Worm (Caenorhabditis elegans): Measurements from ENCODE around the gene ZK892.6.

Gene ZK892.6

ce11 chrII:9967999-9968706 lies 11.8 kb downstream of the ZK892.6 start, which contains the start of the genes R53.4 and psf-1 (continued):
- TF ChIP-seq tbx-2 (tag; optimal IDR thresholded peaks at IDR 0.05) (peak; percentile 72), nhr-71 (tag; optimal IDR thresholded peaks at IDR 0.05) (peak; percentile 81), rnt-1 (tag; optimal IDR thresholded peaks at IDR 0.05) (peak; percentile 91), snu-23 (GFP tag; optimal IDR thresholded peaks at IDR 0.05) (peak; percentile 75), unc-130 (tag; optimal IDR thresholded peaks at IDR 0.05) (peak; percentile 32), aly-2 (tag; optimal IDR thresholded peaks at IDR 0.05) (no peak), lin-35 (GFP tag; optimal IDR thresholded peaks at IDR 0.05) (peak; percentile 87 to 92), C16A3.4 (tag; optimal IDR thresholded peaks at IDR 0.05) (peak; percentile 61), vab-15 (tag; optimal IDR thresholded peaks at IDR 0.05) (peak; percentile 37), lin-14 (GFP tag; optimal IDR thresholded peaks at IDR 0.05) (peak; percentile 75), snpc-4 (tag; optimal IDR thresholded peaks at IDR 0.05) (peak; percentile 23), egl-13 (tag; optimal IDR thresholded peaks at IDR 0.05) (peak; percentile 43), C04F5.9 (tag; optimal IDR thresholded peaks at IDR 0.05) (peak; percentile 14), ces-1 (GFP tag; optimal IDR thresholded peaks at IDR 0.05) (no peak), dsc-1 (tag; optimal IDR thresholded peaks at IDR 0.05) (peak; percentile 19), nhr-77 (tag; optimal IDR thresholded peaks at IDR 0.05) (peak; percentile 25), mdl-1 (tag; optimal IDR thresholded peaks at IDR 0.05) (peak in 1 of 2 experiments; percentile 24), xbp-1 (tag; optimal IDR thresholded peaks at IDR 0.05) (peak; percentile 61), efl-1 (optimal IDR thresholded peaks at IDR 0.05) (peak; percentile 66 to 86), efl-1 (GFP tag; optimal IDR thresholded peaks at IDR 0.05 in 1 of 2) (peak; percentile 87 to 97), jun-1 (tag; optimal IDR thresholded peaks at IDR 0.05) (no peak), lir-3 (tag; optimal IDR thresholded peaks at IDR 0.05; ENCODE audit: poor library complexity) (peak; percentile 86), nhr-19 (GFP tag; conservative IDR thresholded peaks at IDR 0.05) (peak; percentile 48), unc-98 (GFP tag; IDR thresholded peaks at IDR 0.05) (no peak), unc-86 (tag; optimal IDR thresholded peaks at IDR 0.05) (peak; percentile 30)

ce11 chrII:9966954-9967353 lies 13.0 kb downstream of the ZK892.6 start, which contains the start of gene dtmk-1:
dtmk-1 (minus strand) TSS chrII:9967099.
- TF ChIP-seq efl-1 (optimal IDR thresholded peaks at IDR 0.05) = no peak
- peak in 1 of 2 experiments; percentile 86 for TF ChIP-seq efl-1 (GFP tag; optimal IDR thresholded peaks at IDR 0.05 in 1 of 2)
- TF ChIP-seq nhr-90 (tag; optimal IDR thresholded peaks at IDR 0.05; ENCODE audit: poor library complexity) = peak; percentile 3
- TF ChIP-seq nhr-19 (GFP tag; conservative IDR thresholded peaks at IDR 0.05) = no peak
- peak; percentile 4 for TF ChIP-seq elt-2 (tag; optimal IDR thresholded peaks at IDR 0.05)
- peak; percentile 57 for TF ChIP-seq nhr-85 (tag)

ce11 chrII:9965325-9965724 lies 14.6 kb downstream of the ZK892.6 start:
- TF ChIP-seq nhr-28 (tag; optimal IDR thresholded peaks at IDR 0.05) (no peak), tbx-2 (tag; optimal IDR thresholded peaks at IDR 0.05) (peak; percentile 37)

- TF ChIP-seq egl-13 (tag; optimal IDR thresholded peaks at IDR 0.05) (no peak), nhr-71 (tag; optimal IDR thresholded peaks at IDR 0.05) (no peak), ets-5 (GFP tag; IDR thresholded peaks at IDR 0.05) (no peak), pag-3 (tag; optimal IDR thresholded peaks at IDR 0.05; ENCODE audit: borderline replicate concordance, insufficient read depth) (no peak), C34B4.2 (tag; optimal IDR thresholded peaks at IDR 0.05) (no peak), F16B12.6 (tag; optimal IDR thresholded peaks at IDR 0.05) (no peak), skn-1 (tag; optimal IDR thresholded peaks at IDR 0.05) (no peak), aly-2 (tag; optimal IDR thresholded peaks at IDR 0.05) (no peak)
Observed at ce11 chrII:9963808-9964207, 16.1 kb downstream of the ZK892.6 start.

- TF ChIP-seq nhr-28 (tag; optimal IDR thresholded peaks at IDR 0.05) (no peak), nhr-20 (tag; optimal IDR thresholded peaks at IDR 0.05) (no peak), nhr-19 (GFP tag; conservative IDR thresholded peaks at IDR 0.05) (no peak), fkh-10 (GFP tag; optimal IDR thresholded peaks at IDR 0.05) (no peak), ceh-8 (GFP tag; optimal IDR thresholded peaks at IDR 0.05) (no peak), zag-1 (tag; optimal IDR thresholded peaks at IDR 0.05) (no peak), nhr-85 (tag) (no peak), hlh-4 (tag; optimal IDR thresholded peaks at IDR 0.05) (no peak), mab-9 (GFP tag; IDR thresholded peaks at IDR 0.05) (no peak), sox-4 (tag; optimal IDR thresholded peaks at IDR 0.05) (no peak), grh-1 (GFP tag; IDR thresholded peaks at IDR 0.05) (no peak), F16B12.6 (tag; optimal IDR thresholded peaks at IDR 0.05) (no peak), egl-27 (tag; optimal IDR thresholded peaks at IDR 0.05) (no peak), dsc-1 (tag; optimal IDR thresholded peaks at IDR 0.05) (no peak), aly-2 (tag; optimal IDR thresholded peaks at IDR 0.05) (no peak), irx-1 (tag; optimal IDR thresholded peaks at IDR 0.05) (no peak)
Observed at ce11 chrII:9960127-9960526, 19.8 kb downstream of the ZK892.6 start.

All from whole organism, L1 larva.